Fruit fly (Drosophila melanogaster) whole organism: ENCODE data around the gene Gapvd1.

Experiments
- CG8478 ChIP-seq: fragments of >200 bp; optimal IDR thresholded peaks from 2 replicates; lab custom pipeline; 2018; ENCODE audit warnings: inconsistent platforms
- EcR ChIP-seq, 2 experiments: fragments of >200 bp; optimal IDR thresholded peaks; 2 replicates each; lab custom pipeline; 2017; ENCODE audit warnings: missing biosample characterization in 2 of 2, missing genetic modification characterization in 2 of 2, missing genetic modification reagents in 2 of 2
- pan ChIP-seq: fragments of >200 bp; optimal IDR thresholded peaks from 2 replicates; lab custom pipeline; 2017
- psq ChIP-seq: fragments of >200 bp; optimal IDR thresholded peaks from 2 replicates; lab custom pipeline; 2017
- usp ChIP-seq: fragments of >200 bp; optimal IDR thresholded peaks from 2 replicates; lab custom pipeline; 2017; ENCODE audit warnings: missing biosample characterization, missing genetic modification characterization, mixed read lengths

- TF ChIP-seq EcR (GFP tag; optimal IDR thresholded peaks at IDR 0.05; lab: Kevin White, UChicago), result no peak
- TF ChIP-seq pan (lab: Kevin White, UChicago), result no peak
- TF ChIP-seq psq (lab: Kevin White, UChicago), result no peak
- TF ChIP-seq usp (GFP tag; lab: Kevin White, UChicago), result no peak
- TF ChIP-seq CG8478, result no peak
Measured at dm6 chrX:11322659-11323058, 2.5 kb upstream of the Gapvd1 start.
